Fruit fly (Drosophila melanogaster) whole organism, adult: Measurements from ENCODE around the gene cert.

ENCODE experiments used
- CG11617 ChIP-seq: fragments of 200-800 bp; sonication (Bioruptor generic); optimal IDR thresholded peaks from 2 replicates; lab custom pipeline; 2017; ENCODE audit warnings: mild to moderate bottlenecking, missing biosample characterization, missing genetic modification reagents, missing genetic modification characterization
- CG12768 ChIP-seq: fragments of 200-800 bp; sonication (Bioruptor generic); optimal IDR thresholded peaks from 2 replicates; lab custom pipeline; 2017; ENCODE audit warnings: missing biosample characterization, missing genetic modification characterization, mild to moderate bottlenecking, moderate library complexity, missing genetic modification reagents
- CG14711 ChIP-seq: fragments of 200-800 bp; sonication (Bioruptor generic); optimal IDR thresholded peaks from 2 replicates; lab custom pipeline; 2018; ENCODE audit warnings: missing biosample characterization, mild to moderate bottlenecking, missing genetic modification characterization, moderate library complexity
- CG1620 ChIP-seq: fragments of 200-800 bp; sonication (Bioruptor generic); optimal IDR thresholded peaks from 2 replicates; lab custom pipeline; 2016; ENCODE audit warnings: missing biosample characterization, missing genetic modification characterization
- CG33017 ChIP-seq: fragments of 200-800 bp; sonication (Bioruptor generic); optimal IDR thresholded peaks from 2 replicates; lab custom pipeline; 2018; ENCODE audit warnings: missing biosample characterization, mild to moderate bottlenecking, missing genetic modification characterization, moderate library complexity
- Hr96 ChIP-seq: fragments of 200-800 bp; sonication (Bioruptor generic); optimal IDR thresholded peaks from 2 replicates; lab custom pipeline; 2016; ENCODE audit warnings: missing biosample characterization, missing genetic modification characterization
- Mnt ChIP-seq: fragments of 200-800 bp; sonication (Bioruptor generic); optimal IDR thresholded peaks from 2 replicates; lab custom pipeline; 2016; ENCODE audit warnings: missing biosample characterization, mild to moderate bottlenecking, missing genetic modification characterization
- bab1 ChIP-seq: fragments of 200-800 bp; sonication (Bioruptor generic); optimal IDR thresholded peaks from 3 replicates; lab custom pipeline; 2019; ENCODE audit warnings: missing biosample characterization, mild to moderate bottlenecking, missing genetic modification characterization, moderate library complexity
- cic ChIP-seq: fragments of 200-800 bp; sonication (Bioruptor generic); optimal IDR thresholded peaks from 2 replicates; lab custom pipeline; 2017; ENCODE audit warnings: missing biosample characterization, mild to moderate bottlenecking, missing genetic modification characterization, moderate library complexity
- kay ChIP-seq: fragments of 200-800 bp; sonication (Bioruptor generic); peaks from one replicate; lab custom pipeline; 2016; ENCODE audit warnings: missing biosample characterization, missing genetic modification characterization, borderline replicate concordance
- ovo ChIP-seq: fragments of 200-800 bp; sonication (Bioruptor generic); optimal IDR thresholded peaks from 2 replicates; lab custom pipeline; 2016; ENCODE audit warnings: missing biosample characterization, missing genetic modification characterization
- pad ChIP-seq: fragments of 200-800 bp; sonication (Bioruptor generic); optimal IDR thresholded peaks from 3 replicates; lab custom pipeline; 2017; ENCODE audit warnings: missing biosample characterization, missing genetic modification characterization, mild to moderate bottlenecking, moderate library complexity, missing genetic modification reagents

dm6 chr3L:8328283-8328682, 38.6 kb upstream of the cert start, which contains the start of gene CG34462:
- TF ChIP-seq cic (GFP tag; lab: Kevin White, UChicago): no peak
- no peak for TF ChIP-seq Mnt (GFP tag; lab: Kevin White, UChicago)
- TF ChIP-seq CG14711 (tag; lab: Kevin White, UChicago): no peak
- TF ChIP-seq bab1 (GFP tag; lab: Kevin White, UChicago): no peak
- TF ChIP-seq kay (GFP tag; lab: Kevin White, UChicago): no peak
- TF ChIP-seq CG11617: no peak
- TF ChIP-seq Hr96 (GFP tag; lab: Kevin White, UChicago): no peak
- no peak for TF ChIP-seq CG1620 (GFP tag; lab: Kevin White, UChicago)
- TF ChIP-seq pad (GFP tag; lab: Kevin White, UChicago): no peak
- TF ChIP-seq CG33017 (tag; lab: Kevin White, UChicago): no peak
- no peak for TF ChIP-seq ovo
- TF ChIP-seq CG12768 (GFP tag; lab: Kevin White, UChicago): no peak
